Worm (Caenorhabditis elegans) whole organism, young adult: ENCODE data around the gene spp-21.

Experiments
- B0261.1 ChIP-seq: sonication (generic microtip); optimal IDR thresholded peaks from 2 replicates; lab custom pipeline; 2016; ENCODE audit warnings: mild to moderate bottlenecking, missing genetic modification characterization, moderate library complexity, missing compliant biosample characterization
- F23B12.7 ChIP-seq: sonication (generic microtip); optimal IDR thresholded peaks from 2 replicates; lab custom pipeline; 2017; ENCODE audit warnings: missing genetic modification characterization, mild to moderate bottlenecking, missing compliant biosample characterization, antibody characterized with exemption, moderate library complexity; ENCODE audit not compliant: insufficient read depth
- F37B4.10 ChIP-seq: fragments of 200-800 bp; sonication (Bioruptor generic); IDR thresholded peaks from 2 replicates; pipeline ENCODE4 v1.3.6; 2022; ENCODE audit warnings: missing genetic modification characterization, missing compliant biosample characterization
- F49E8.2 ChIP-seq: sonication (generic microtip); optimal IDR thresholded peaks from 3 replicates; lab custom pipeline; 2017; ENCODE audit warnings: missing genetic modification characterization, mild to moderate bottlenecking, missing compliant biosample characterization, antibody characterized with exemption, moderate library complexity; ENCODE audit not compliant: insufficient read depth
- F55B11.4 ChIP-seq: sonication (generic microtip); optimal IDR thresholded peaks from 2 replicates; lab custom pipeline; 2016; ENCODE audit warnings: missing compliant biosample characterization, missing genetic modification characterization, borderline replicate concordance; ENCODE audit not compliant: insufficient read depth
- F57A8.1 ChIP-seq: fragments of 200-800 bp; sonication (Bioruptor generic); optimal IDR thresholded peaks from 2 replicates; lab custom pipeline; 2018; ENCODE audit warnings: mild to moderate bottlenecking, missing genetic modification characterization, moderate library complexity, missing compliant biosample characterization
- F57C9.4 ChIP-seq: sonication (generic microtip); optimal IDR thresholded peaks from 2 replicates; lab custom pipeline; 2017; ENCODE audit warnings: mild to moderate bottlenecking, missing genetic modification characterization, missing compliant biosample characterization
- T26A5.8 ChIP-seq: sonication (generic microtip); optimal IDR thresholded peaks from 2 replicates; lab custom pipeline; 2016; ENCODE audit warnings: missing genetic modification characterization, missing compliant biosample characterization
- Y79H2A.3 ChIP-seq: fragments of 200-800 bp; sonication (Bioruptor generic); conservative IDR thresholded peaks from 2 replicates; pipeline ENCODE4 v1.3.6; 2022; ENCODE audit warnings: missing genetic modification reagents, missing genetic modification characterization, missing compliant biosample characterization
- ama-1 ChIP-seq, 3 experiments: fragments of 150-350 bp in 1 of 3; sonication (generic microtip) in 2 of 3; optimal IDR thresholded peaks; 2 replicates each; lab custom pipeline; 2014 to 2018; ENCODE audit warnings: missing biosample characterization in 2 of 3, missing genetic modification characterization in 2 of 3, missing genetic modification reagents in 2 of 3
- aptf-3 ChIP-seq: fragments of 200-800 bp; sonication (Bioruptor generic); IDR thresholded peaks from 2 replicates; pipeline ENCODE4 v1.3.6; 2022; ENCODE audit warnings: missing genetic modification characterization, missing compliant biosample characterization
- attf-5 ChIP-seq: fragments of 200-800 bp; sonication (Bioruptor generic); optimal IDR thresholded peaks from 2 replicates; lab custom pipeline; 2018; ENCODE audit warnings: mild to moderate bottlenecking, missing genetic modification characterization, missing compliant biosample characterization
- bed-1 ChIP-seq: fragments of 200-800 bp; sonication (Bioruptor generic); IDR thresholded peaks from 2 replicates; pipeline ENCODE4 v1.3.6; 2022; ENCODE audit warnings: missing genetic modification reagents, missing genetic modification characterization, missing compliant biosample characterization
- bed-2 ChIP-seq: fragments of 200-800 bp; sonication (Bioruptor generic); IDR thresholded peaks from 2 replicates; pipeline ENCODE4 v1.3.6; 2022; ENCODE audit warnings: missing genetic modification reagents, missing genetic modification characterization, missing compliant biosample characterization
- ccch-3 ChIP-seq: fragments of 200-800 bp; sonication (Bioruptor generic); optimal IDR thresholded peaks from 2 replicates; lab custom pipeline; 2018; ENCODE audit warnings: mild to moderate bottlenecking, missing genetic modification characterization, missing compliant biosample characterization
- ceh-100 ChIP-seq: fragments of 200-800 bp; sonication (Bioruptor generic); IDR thresholded peaks from 2 replicates; pipeline ENCODE4 v1.3.6; 2022; ENCODE audit warnings: missing genetic modification reagents, missing genetic modification characterization, missing compliant biosample characterization
- ceh-40 ChIP-seq: fragments of 200-800 bp; sonication (Bioruptor generic); IDR thresholded peaks from 2 replicates; pipeline ENCODE4 v1.3.6; 2022; ENCODE audit warnings: missing genetic modification characterization, missing compliant biosample characterization
- ceh-79 ChIP-seq: sonication (generic microtip); optimal IDR thresholded peaks from 2 replicates; lab custom pipeline; 2017; ENCODE audit warnings: mild to moderate bottlenecking, missing genetic modification characterization, missing compliant biosample characterization
- ceh-91 ChIP-seq: fragments of 200-800 bp; sonication (Bioruptor generic); IDR thresholded peaks from 2 replicates; pipeline ENCODE4 v1.3.6; 2022; ENCODE audit warnings: missing genetic modification reagents, missing genetic modification characterization, missing compliant biosample characterization
- chd-7 ChIP-seq: sonication (generic microtip); optimal IDR thresholded peaks from 2 replicates; lab custom pipeline; 2016; ENCODE audit warnings: mild to moderate bottlenecking, missing genetic modification characterization, moderate library complexity, missing compliant biosample characterization
- dpff-1 ChIP-seq: sonication (generic microtip); optimal IDR thresholded peaks from 2 replicates; lab custom pipeline; 2017; ENCODE audit warnings: mild to moderate bottlenecking, missing genetic modification characterization, missing compliant biosample characterization
- egl-18 ChIP-seq: fragments of 200-800 bp; sonication (Bioruptor generic); IDR thresholded peaks from 2 replicates; pipeline ENCODE4 v1.3.6; 2022; ENCODE audit warnings: missing genetic modification reagents, missing genetic modification characterization, missing compliant biosample characterization
- egrh-3 ChIP-seq: fragments of 200-800 bp; sonication (Bioruptor generic); IDR thresholded peaks from 2 replicates; pipeline ENCODE4 v1.3.6; 2022; ENCODE audit warnings: missing genetic modification reagents, missing genetic modification characterization, missing compliant biosample characterization
- ets-4 ChIP-seq: fragments of 200-800 bp; sonication (Bioruptor generic); optimal IDR thresholded peaks from 2 replicates; lab custom pipeline; 2018; ENCODE audit warnings: mild to moderate bottlenecking, missing genetic modification characterization, missing compliant biosample characterization
- hsf-1 ChIP-seq: fragments of 200-800 bp; sonication (Bioruptor generic); IDR thresholded peaks from 2 replicates; pipeline ENCODE4 v1.3.6; 2022; ENCODE audit warnings: missing genetic modification reagents, missing genetic modification characterization, missing compliant biosample characterization
- lin-54 ChIP-seq: fragments of 200-800 bp; sonication (Bioruptor generic); optimal IDR thresholded peaks from 2 replicates; lab custom pipeline; 2018; ENCODE audit warnings: mild to moderate bottlenecking, missing genetic modification characterization, missing compliant biosample characterization
- lsl-1 ChIP-seq: fragments of 200-800 bp; sonication (Bioruptor generic); optimal IDR thresholded peaks from 2 replicates; lab custom pipeline; 2018; ENCODE audit warnings: mild to moderate bottlenecking, missing genetic modification characterization, moderate library complexity, missing compliant biosample characterization
- lsy-27 ChIP-seq: sonication (generic microtip); optimal IDR thresholded peaks from 2 replicates; lab custom pipeline; 2017; ENCODE audit warnings: missing genetic modification characterization, mild to moderate bottlenecking, missing compliant biosample characterization, antibody characterized with exemption, missing genotype, borderline replicate concordance; ENCODE audit not compliant: insufficient read depth
- madf-6 ChIP-seq: fragments of 200-800 bp; sonication (Bioruptor generic); IDR thresholded peaks from 2 replicates; pipeline ENCODE4 v1.3.6; 2022; ENCODE audit warnings: missing genetic modification reagents, missing genetic modification characterization, missing compliant biosample characterization
- mxl-1 ChIP-seq: sonication (generic microtip); optimal IDR thresholded peaks from 2 replicates; lab custom pipeline; 2016; ENCODE audit warnings: missing genetic modification characterization, missing compliant biosample characterization
- nhr-80 ChIP-seq: sonication (generic microtip); optimal IDR thresholded peaks from 2 replicates; lab custom pipeline; 2016; ENCODE audit warnings: missing genetic modification characterization, missing compliant biosample characterization
- rcor-1 ChIP-seq: fragments of 200-800 bp; sonication (Bioruptor generic); IDR thresholded peaks from 2 replicates; pipeline ENCODE4 v1.3.6; 2022; ENCODE audit warnings: missing genetic modification reagents, missing genetic modification characterization, missing compliant biosample characterization
- sea-2 ChIP-seq: fragments of 200-800 bp; sonication (Bioruptor generic); IDR thresholded peaks from 2 replicates; pipeline ENCODE4 v1.3.6; 2022; ENCODE audit warnings: missing genetic modification characterization, missing compliant biosample characterization
- somi-1 ChIP-seq: fragments of 200-800 bp; sonication (Bioruptor generic); optimal IDR thresholded peaks from 2 replicates; lab custom pipeline; 2018; ENCODE audit warnings: mild to moderate bottlenecking, missing genetic modification characterization, missing compliant biosample characterization
- tbx-9 ChIP-seq: sonication (generic microtip); optimal IDR thresholded peaks from 2 replicates; lab custom pipeline; 2016; ENCODE audit warnings: borderline replicate concordance, missing genetic modification characterization, inconsistent platforms, missing compliant biosample characterization
- xnd-1 ChIP-seq: sonication (generic microtip); optimal IDR thresholded peaks from 2 replicates; lab custom pipeline; 2016; ENCODE audit warnings: missing genotype, missing genetic modification reagents, missing genetic modification characterization, missing compliant biosample characterization
- ztf-22 ChIP-seq: fragments of 200-800 bp; sonication (Bioruptor generic); optimal IDR thresholded peaks from 2 replicates; lab custom pipeline; 2018; ENCODE audit warnings: mild to moderate bottlenecking, missing genetic modification characterization, moderate library complexity, missing compliant biosample characterization
- ztf-26 ChIP-seq: sonication (generic microtip); optimal IDR thresholded peaks from 2 replicates; lab custom pipeline; 2017; ENCODE audit warnings: missing genetic modification characterization, missing compliant biosample characterization
- ztf-6 ChIP-seq: fragments of 200-800 bp; sonication (Bioruptor generic); IDR thresholded peaks from 2 replicates; pipeline ENCODE4 v1.3.6; 2022; ENCODE audit warnings: missing genetic modification reagents, missing genetic modification characterization, missing compliant biosample characterization

The spp-21 gene

DNA sequence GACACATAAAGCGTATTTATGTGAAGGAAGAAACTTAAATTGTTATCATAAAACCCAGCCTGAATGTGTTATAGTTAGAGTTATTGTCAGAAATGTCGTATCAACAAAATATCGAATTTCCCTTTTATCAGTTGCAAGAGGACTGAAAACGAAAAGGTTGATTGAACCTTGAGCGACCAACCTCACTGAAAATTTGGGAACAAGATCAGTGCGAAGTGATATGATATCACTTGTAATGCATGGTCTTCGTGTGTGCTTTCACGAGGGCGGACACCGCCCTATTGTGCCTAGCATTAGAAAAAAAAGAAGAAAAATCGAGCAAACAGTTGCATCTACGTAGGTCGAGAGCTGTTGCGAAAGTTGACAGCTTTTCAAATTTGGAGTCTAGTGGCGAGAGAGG lies 42.2 kb upstream of the spp-21 start (continued):
- TF ChIP-seq ets-4 (GFP tag; lab: Kevin White, UChicago): peak; percentile 43
- TF ChIP-seq ccch-3 (GFP tag; lab: Kevin White, UChicago): no peak
- TF ChIP-seq dpff-1 (tag; lab: Kevin White, UChicago): no peak
- no peak for TF ChIP-seq B0261.1 (tag; lab: Kevin White, UChicago)
- TF ChIP-seq egl-18 (GFP tag; lab: Robert Waterston, UW): no peak
- no peak for TF ChIP-seq bed-1
- TF ChIP-seq ceh-91 (GFP tag; lab: Robert Waterston, UW): no peak
- TF ChIP-seq ceh-40 (GFP tag; lab: Robert Waterston, UW): no peak
- no peak for TF ChIP-seq Y79H2A.3 (GFP tag; lab: Robert Waterston, UW)
- no peak for TF ChIP-seq hsf-1 (GFP tag; lab: Robert Waterston, UW)
- TF ChIP-seq nhr-80 (tag; lab: Kevin White, UChicago): peak; percentile 85
- TF ChIP-seq ama-1 (optimal IDR thresholded peaks at IDR 0.05; lab: Kevin White, UChicago): no peak
- TF ChIP-seq ama-1 (GFP tag; optimal IDR thresholded peaks at IDR 0.05; lab: Kevin White, UChicago): no peak
- no peak for TF ChIP-seq T26A5.8

DNA sequence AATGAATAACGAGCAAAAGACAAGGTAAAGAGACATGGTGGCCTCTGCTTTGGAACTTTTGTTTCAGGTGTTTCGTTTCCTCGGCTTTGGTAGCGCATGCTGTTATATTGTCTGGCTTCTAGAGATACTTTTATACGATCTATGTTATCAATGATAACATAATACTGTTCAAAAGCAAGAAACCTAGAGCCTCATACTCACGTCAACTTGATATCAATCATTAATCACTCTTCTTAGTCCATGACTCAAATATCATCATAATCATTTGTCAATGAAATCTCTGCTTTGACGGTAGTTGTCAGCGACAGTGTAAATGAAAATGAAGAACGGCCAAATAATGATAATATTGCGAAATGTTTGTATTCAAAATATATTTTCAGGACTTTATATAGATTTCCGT lies 39.7 kb upstream of the spp-21 start:
- TF ChIP-seq tbx-9 (tag; lab: Kevin White, UChicago): no peak
- peak; percentile 7 for TF ChIP-seq somi-1 (GFP tag; lab: Kevin White, UChicago)

DNA sequence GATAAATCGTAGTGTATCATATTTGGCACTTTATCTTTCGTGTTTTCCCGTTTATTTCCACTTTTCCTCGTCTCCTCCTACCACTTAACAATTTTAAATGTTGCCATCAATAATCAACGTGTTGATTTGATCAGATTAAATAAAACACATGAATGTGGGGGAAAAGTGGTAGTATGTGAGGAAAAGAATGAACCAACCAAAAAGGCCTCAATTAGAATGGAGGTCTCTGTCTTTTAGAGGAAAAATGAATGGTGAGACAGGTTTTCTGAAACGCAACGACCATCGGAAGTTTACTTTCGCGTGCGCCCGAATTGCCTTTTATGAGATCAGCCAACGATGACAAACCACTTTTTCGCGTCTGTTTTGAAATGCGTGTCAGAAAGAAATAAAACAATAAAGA lies 37.6 kb upstream of the spp-21 start:
- no peak for TF ChIP-seq xnd-1 (tag; lab: Kevin White, UChicago)
- no peak for TF ChIP-seq lsl-1 (GFP tag; lab: Kevin White, UChicago)
- no peak for TF ChIP-seq egrh-3 (GFP tag; lab: Robert Waterston, UW)
- no peak for TF ChIP-seq bed-2 (GFP tag; lab: Robert Waterston, UW)
- no peak for TF ChIP-seq lsy-27
- TF ChIP-seq sea-2 (GFP tag; lab: Robert Waterston, UW): no peak
- TF ChIP-seq F37B4.10 (GFP tag; lab: Robert Waterston, UW): no peak
- TF ChIP-seq ceh-40 (GFP tag; lab: Robert Waterston, UW): no peak
- TF ChIP-seq chd-7 (tag; lab: Kevin White, UChicago): no peak

DNA sequence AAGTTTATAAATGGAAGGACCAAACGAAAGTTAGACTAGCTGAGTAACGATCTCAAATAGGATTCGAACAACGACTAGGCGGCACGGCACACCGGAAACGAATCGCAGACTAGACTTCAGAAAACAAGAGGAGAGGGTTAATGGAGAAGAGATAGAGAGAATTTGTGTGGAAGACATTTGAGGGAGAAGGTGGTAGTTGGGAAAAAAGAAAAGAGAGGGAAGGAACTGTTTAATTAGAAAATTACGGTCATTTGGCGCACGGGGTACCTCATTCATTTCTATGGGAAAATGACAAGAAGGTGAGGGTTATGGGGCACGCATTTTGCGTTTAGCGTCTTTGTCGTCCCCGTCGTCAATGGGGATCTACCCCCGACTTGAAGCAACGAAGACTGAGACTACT lies 35.7 kb upstream of the spp-21 start, which contains the start of gene F48C5.2:
F48C5.2 (minus strand) TSS at position 101 of the 400 bp plus-strand sequence.
- TF ChIP-seq ceh-79 (no peak), hsf-1 (GFP tag; lab: Robert Waterston, UW) (no peak), aptf-3 (GFP tag; lab: Robert Waterston, UW) (no peak), F57A8.1 (GFP tag; lab: Kevin White, UChicago) (no peak), mxl-1 (tag; lab: Kevin White, UChicago) (no peak), F49E8.2 (no peak)

DNA sequence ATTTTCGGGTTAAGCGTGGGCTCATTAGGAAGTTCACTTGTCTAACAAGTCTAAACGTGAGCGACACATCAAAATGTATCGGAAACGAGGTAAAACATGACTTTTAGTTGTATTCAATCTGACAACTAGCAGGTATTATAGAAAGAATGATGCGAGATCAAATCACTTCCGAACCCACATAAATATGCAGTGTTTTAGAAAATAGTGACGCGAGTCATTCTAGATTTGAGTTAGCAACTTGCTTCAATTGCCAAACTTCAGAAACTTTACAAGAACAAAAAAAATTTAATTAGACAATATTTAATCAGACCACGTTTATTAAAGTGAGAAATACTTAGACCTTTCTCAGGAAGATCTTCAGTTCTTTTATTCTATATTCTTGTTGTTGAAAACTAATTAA lies 33.3 kb upstream of the spp-21 start:
- no peak for TF ChIP-seq ztf-6 (GFP tag; lab: Robert Waterston, UW)
- no peak for TF ChIP-seq F55B11.4 (tag; lab: Kevin White, UChicago)
- TF ChIP-seq ceh-91 (GFP tag; lab: Robert Waterston, UW): no peak
- TF ChIP-seq ama-1 (optimal IDR thresholded peaks at IDR 0.05; lab: Kevin White, UChicago): no peak
- no peak for TF ChIP-seq ama-1 (GFP tag; optimal IDR thresholded peaks at IDR 0.05; lab: Kevin White, UChicago)
- no peak for TF ChIP-seq ztf-26
- TF ChIP-seq lin-54 (GFP tag; lab: Kevin White, UChicago): no peak
- no peak for TF ChIP-seq madf-6 (GFP tag; lab: Robert Waterston, UW)
- TF ChIP-seq F57C9.4: no peak
- no peak for TF ChIP-seq ceh-100 (GFP tag; lab: Robert Waterston, UW)
- TF ChIP-seq attf-5: no peak
- no peak for TF ChIP-seq rcor-1 (GFP tag; lab: Robert Waterston, UW)
- TF ChIP-seq ztf-22 (GFP tag; lab: Kevin White, UChicago): no peak
- TF ChIP-seq F23B12.7 (tag; lab: Kevin White, UChicago): no peak
